Fruit fly (Drosophila melanogaster) whole organism, prepupa: ENCODE results near the gene Ets65A.
"Not testable (repeated sequence)": the region's sequence is repeated elsewhere in the genome, so short reads cannot be mapped to it uniquely, and the experiment has no call there.

Source experiments
- CG10631 ChIP-seq: fragments of 200-800 bp; sonication (Bioruptor generic); optimal IDR thresholded peaks from 2 replicates; lab custom pipeline; 2016; ENCODE audit warnings: missing biosample characterization, missing genetic modification characterization
- CG16779 ChIP-seq: fragments of 200-800 bp; sonication (Bioruptor generic); optimal IDR thresholded peaks from 3 replicates; lab custom pipeline; 2017; ENCODE audit warnings: missing biosample characterization, mild to moderate bottlenecking, missing genetic modification characterization
- CG6808 ChIP-seq: fragments of 200-800 bp; sonication (Bioruptor generic); optimal IDR thresholded peaks from 3 replicates; lab custom pipeline; 2017; ENCODE audit warnings: missing biosample characterization, missing genetic modification characterization, mild to moderate bottlenecking, moderate library complexity, missing genetic modification reagents
- Eip75B ChIP-seq: fragments of 200-800 bp; sonication (Bioruptor generic); optimal IDR thresholded peaks from 3 replicates; lab custom pipeline; 2016; ENCODE audit warnings: missing biosample characterization, missing genetic modification characterization
- Hr4 ChIP-seq: fragments of 200-800 bp; sonication (Bioruptor generic); optimal IDR thresholded peaks from 3 replicates; lab custom pipeline; 2016; ENCODE audit warnings: missing biosample characterization, missing genetic modification characterization
- OdsH ChIP-seq: fragments of 200-800 bp; sonication (Bioruptor generic); optimal IDR thresholded peaks from 3 replicates; lab custom pipeline; 2016; ENCODE audit warnings: missing biosample characterization, missing genetic modification characterization
- Sox14 ChIP-seq: fragments of 200-800 bp; sonication (Bioruptor generic); optimal IDR thresholded peaks from 3 replicates; lab custom pipeline; 2016; ENCODE audit warnings: missing biosample characterization, missing genetic modification characterization
- Sox15 ChIP-seq: fragments of 200-800 bp; sonication (Bioruptor generic); optimal IDR thresholded peaks from 3 replicates; lab custom pipeline; 2016; ENCODE audit warnings: missing biosample characterization, missing genetic modification characterization
- vri ChIP-seq: fragments of 200-800 bp; sonication (Bioruptor generic); optimal IDR thresholded peaks from 3 replicates; lab custom pipeline; 2016; ENCODE audit warnings: missing biosample characterization, mild to moderate bottlenecking, missing genetic modification characterization

DNA sequence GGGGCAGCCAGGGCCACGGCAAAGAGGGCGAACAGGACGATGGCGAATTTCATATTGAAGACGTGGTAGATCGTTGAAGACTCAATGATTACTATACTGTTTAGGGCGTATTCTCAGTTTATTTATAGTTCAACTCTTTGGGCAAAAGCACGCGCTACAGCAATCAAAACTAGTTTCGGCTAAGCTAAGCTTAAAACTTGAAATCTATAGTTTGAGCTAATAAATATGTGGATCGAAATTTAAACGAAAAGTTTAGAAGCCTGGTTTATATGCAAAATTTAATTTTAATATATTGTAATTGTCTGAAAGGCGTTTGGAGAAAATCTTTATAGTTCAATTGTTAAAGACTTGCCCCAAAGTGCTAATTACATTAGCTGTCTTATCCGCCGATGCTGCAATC is 50.5 kb downstream of the Ets65A start, which contains the start of gene Cpr65Ax1:
- TF ChIP-seq OdsH (GFP tag; lab: Kevin White, UChicago); Sox14 (GFP tag; lab: Kevin White, UChicago); Hr4 (GFP tag; lab: Kevin White, UChicago); CG16779 (tag; lab: Kevin White, UChicago); Eip75B (GFP tag; lab: Kevin White, UChicago); Sox15 (GFP tag; lab: Kevin White, UChicago); CG10631; vri (GFP tag; lab: Kevin White, UChicago); CG6808: not testable (repeated sequence)
